Worm (Caenorhabditis elegans) whole organism, early embryonic: Measurements from ENCODE around the gene Y46G5A.47.

Experiments used
- B0310.2 ChIP-seq: sonication (generic microtip); optimal IDR thresholded peaks from 2 replicates; lab custom pipeline; 2016; ENCODE audit warnings: mild to moderate bottlenecking, missing genetic modification characterization, missing compliant biosample characterization
- aly-1 ChIP-seq: sonication (generic microtip); optimal IDR thresholded peaks from 2 replicates; lab custom pipeline; 2016; ENCODE audit warnings: missing genetic modification characterization, missing compliant biosample characterization
- ama-1 ChIP-seq: fragments of 150-350 bp; optimal IDR thresholded peaks from 2 replicates; lab custom pipeline; 2014
- ceh-36 ChIP-seq: sonication (generic microtip); optimal IDR thresholded peaks from 2 replicates; lab custom pipeline; 2016; ENCODE audit warnings: missing genetic modification characterization, inconsistent platforms, missing compliant biosample characterization
- ets-7 ChIP-seq: sonication (generic microtip); optimal IDR thresholded peaks from 2 replicates; lab custom pipeline; 2016; ENCODE audit warnings: missing genotype, missing genetic modification characterization, missing compliant biosample characterization
- flt-1 ChIP-seq: fragments of 200-800 bp; sonication (Bioruptor generic); IDR thresholded peaks from 2 replicates; pipeline ENCODE4 v1.3.6; 2022; ENCODE audit warnings: missing genetic modification characterization, missing compliant biosample characterization
- hnd-1 ChIP-seq: sonication (generic microtip); optimal IDR thresholded peaks from 2 replicates; lab custom pipeline; 2016; ENCODE audit warnings: missing genetic modification characterization, missing compliant biosample characterization
- pes-1 ChIP-seq: fragments of 200-800 bp; sonication (Bioruptor generic); IDR thresholded peaks from 2 replicates; pipeline ENCODE4 v1.3.6; 2022; ENCODE audit warnings: missing genetic modification reagents, missing genetic modification characterization, missing compliant biosample characterization
- scrt-1 ChIP-seq: fragments of 200-800 bp; sonication (Bioruptor generic); IDR thresholded peaks from 2 replicates; pipeline ENCODE4 v1.3.6; 2022; ENCODE audit warnings: missing genetic modification characterization, missing compliant biosample characterization
- sea-1 ChIP-seq: fragments of 200-800 bp; sonication (Bioruptor generic); conservative IDR thresholded peaks from 2 replicates; pipeline ENCODE4 v1.3.6; 2022; ENCODE audit warnings: missing genetic modification characterization, missing compliant biosample characterization

DNA sequence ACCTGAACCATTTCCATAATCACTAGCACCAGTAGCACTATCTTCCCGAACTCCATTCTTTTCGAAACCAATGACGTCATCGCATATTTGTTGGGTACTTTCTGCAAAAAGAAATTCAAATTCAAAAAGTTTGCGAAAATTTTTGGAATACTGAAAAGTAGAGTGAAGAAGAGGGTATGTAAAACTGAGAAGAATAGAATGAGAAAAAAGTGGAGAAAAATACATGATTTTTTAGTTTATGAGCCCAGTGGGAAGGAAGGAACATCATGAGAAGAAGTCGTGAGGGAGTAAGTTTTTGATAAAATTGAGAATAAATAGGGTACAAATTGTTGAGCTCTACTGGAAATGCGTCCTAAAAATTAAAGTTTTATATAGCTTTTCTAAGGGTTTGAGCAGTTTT, 35.0 kb upstream of the Y46G5A.47 start, which contains the start of gene lgc-35:
- TF ChIP-seq B0310.2 (tag; lab: Kevin White, UChicago) (no peak), ama-1 (lab: Kevin White, UChicago) (no peak), aly-1 (tag; lab: Kevin White, UChicago) (no peak), scrt-1 (GFP tag; lab: Robert Waterston, UW) (no peak), ceh-36 (tag; lab: Kevin White, UChicago) (no peak), pes-1 (GFP tag; lab: Robert Waterston, UW) (no peak), ets-7 (tag; lab: Kevin White, UChicago) (no peak), hnd-1 (tag; lab: Kevin White, UChicago) (no peak), sea-1 (GFP tag; lab: Robert Waterston, UW) (no peak), flt-1 (GFP tag; lab: Robert Waterston, UW) (no peak)
